Worm (Caenorhabditis elegans): ENCODE results near the gene gln-2.
A peak's percentile ranks its signal among the peaks of the same experiment; 100 is the strongest.

Gene gln-2

DNA sequence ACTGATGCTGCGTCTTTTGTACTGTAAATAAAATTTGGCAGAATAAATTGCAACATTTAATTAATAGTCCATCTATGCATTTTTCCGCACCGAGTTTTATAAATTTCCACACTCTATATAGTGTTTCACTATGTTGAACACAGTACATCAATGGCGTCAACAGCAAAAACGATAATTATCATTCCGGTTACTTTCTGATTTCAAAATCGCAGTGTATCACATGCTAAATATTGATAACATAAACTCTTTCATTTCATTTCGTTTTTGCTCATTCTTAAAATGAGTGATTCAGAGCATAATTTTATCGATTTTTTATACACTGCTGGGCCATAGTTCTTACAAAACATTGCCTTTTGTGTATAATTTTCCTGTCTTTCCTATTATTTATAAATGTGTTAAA, 22.3 kb downstream of the gln-2 start:
- TF ChIP-seq cebp-1 (GFP tag; IDR thresholded peaks at IDR 0.05) (no peak), cebp-1 (tag; optimal IDR thresholded peaks at IDR 0.05) (peak; percentile 50), C17E4.6 (GFP tag; IDR thresholded peaks at IDR 0.05) (no peak), nhr-80 (tag; optimal IDR thresholded peaks at IDR 0.05) (peak; percentile 57), F49E8.2 (tag; optimal IDR thresholded peaks at IDR 0.05; ENCODE audit: insufficient read depth) (no peak)

DNA sequence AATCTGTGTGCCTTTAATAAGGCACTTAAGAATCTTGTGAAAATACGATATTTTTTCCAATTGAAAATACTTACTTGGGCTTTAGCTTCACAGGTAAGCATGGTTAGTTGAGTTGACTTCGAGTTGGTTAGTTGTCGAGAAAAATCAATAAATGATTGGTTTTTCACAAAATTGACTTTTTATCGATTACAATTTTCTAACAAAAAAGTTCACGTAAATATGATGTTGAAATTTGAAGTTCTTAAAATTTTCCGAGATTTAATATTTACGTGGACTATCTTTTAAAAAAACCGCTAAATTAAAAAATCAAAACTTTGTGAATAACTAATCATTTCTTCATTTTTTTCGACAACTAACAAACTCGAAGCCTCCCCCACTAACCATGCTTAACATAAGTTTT, 23.9 kb downstream of the gln-2 start, which contains the start of gene F40F12.3:
Gene F40F12.3 (minus strand): TSS at position 101 of the 400 bp plus-strand sequence.
- no peak for TF ChIP-seq attf-6 (GFP tag; IDR thresholded peaks at IDR 0.05)
- no peak for TF ChIP-seq F52B5.7 (tag; optimal IDR thresholded peaks at IDR 0.05)
- no peak for TF ChIP-seq snpc-1.3 (tag; optimal IDR thresholded peaks at IDR 0.05; ENCODE audit: insufficient read depth)
- no peak for TF ChIP-seq lin-26 (GFP tag; IDR thresholded peaks at IDR 0.05)
- no peak for TF ChIP-seq snpc-4 (GFP tag; optimal IDR thresholded peaks at IDR 0.05)
- no peak for TF ChIP-seq snpc-4 (tag; optimal IDR thresholded peaks at IDR 0.05)
- TF ChIP-seq attf-3 (GFP tag; conservative IDR thresholded peaks at IDR 0.05): no peak
- TF ChIP-seq B0336.3 (GFP tag; IDR thresholded peaks at IDR 0.05): no peak
- no peak for TF ChIP-seq zim-3 (tag; optimal IDR thresholded peaks at IDR 0.05)
- no peak for TF ChIP-seq hrde-1 (tag; optimal IDR thresholded peaks at IDR 0.05; ENCODE audit: borderline replicate concordance)

DNA sequence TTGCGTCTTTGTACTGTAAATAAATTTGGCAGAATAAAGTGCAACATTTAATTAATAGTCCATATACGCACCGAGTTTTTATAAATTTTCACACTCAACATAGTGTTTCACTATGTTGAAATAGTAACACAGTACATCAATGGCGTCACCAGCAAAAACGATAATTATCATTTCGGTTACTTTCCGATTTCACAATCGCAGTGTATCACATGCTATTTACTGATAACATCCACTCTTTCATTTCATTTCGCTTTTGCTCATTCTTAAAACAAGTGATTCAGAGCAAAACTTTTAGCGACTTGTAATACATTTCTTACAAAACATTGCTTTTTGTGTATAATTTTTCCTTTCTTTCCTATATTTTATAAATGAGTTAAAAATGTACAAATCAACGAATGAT, 30.9 kb downstream of the gln-2 start, which contains the start of gene cbp-3:
Gene cbp-3 (plus strand): TSS at position 272 of the 400 bp plus-strand sequence.
- TF ChIP-seq ztf-22 (GFP tag; optimal IDR thresholded peaks at IDR 0.05) (no peak), nhr-80 (tag; optimal IDR thresholded peaks at IDR 0.05) (peak; percentile 69), ZK185.1 (tag; optimal IDR thresholded peaks at IDR 0.05; ENCODE audit: poor library complexity, severe bottlenecking) (no peak), cebp-1 (GFP tag; IDR thresholded peaks at IDR 0.05) (peak; percentile 95), cebp-1 (tag; optimal IDR thresholded peaks at IDR 0.05) (peak; percentile 95), snpc-1.1 (tag; optimal IDR thresholded peaks at IDR 0.05; ENCODE audit: insufficient read depth) (no peak), snpc-1.3 (tag; optimal IDR thresholded peaks at IDR 0.05; ENCODE audit: insufficient read depth) (no peak)

DNA sequence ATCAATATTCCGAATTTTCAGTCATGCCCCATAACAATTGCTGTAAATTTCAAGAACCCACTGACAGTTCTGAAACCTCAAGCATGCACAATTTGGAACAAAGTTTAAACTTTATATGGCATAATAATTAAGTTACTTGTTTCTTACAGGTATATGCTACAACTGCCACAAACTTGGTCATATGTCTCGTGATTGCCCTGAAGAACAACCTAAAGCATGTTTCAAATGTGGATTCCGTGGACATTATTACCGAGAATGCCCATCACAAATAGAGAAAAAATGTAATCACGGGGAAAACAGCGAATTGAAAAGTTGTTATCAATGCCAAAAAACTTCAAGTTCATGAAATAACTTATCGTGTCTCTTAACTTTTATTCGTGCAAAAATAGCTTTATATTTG, 31.6 kb downstream of the gln-2 start:
- TF ChIP-seq ceh-27 (GFP tag; optimal IDR thresholded peaks at IDR 0.05) (no peak), nhr-80 (tag; optimal IDR thresholded peaks at IDR 0.05) (peak; percentile 37)

DNA sequence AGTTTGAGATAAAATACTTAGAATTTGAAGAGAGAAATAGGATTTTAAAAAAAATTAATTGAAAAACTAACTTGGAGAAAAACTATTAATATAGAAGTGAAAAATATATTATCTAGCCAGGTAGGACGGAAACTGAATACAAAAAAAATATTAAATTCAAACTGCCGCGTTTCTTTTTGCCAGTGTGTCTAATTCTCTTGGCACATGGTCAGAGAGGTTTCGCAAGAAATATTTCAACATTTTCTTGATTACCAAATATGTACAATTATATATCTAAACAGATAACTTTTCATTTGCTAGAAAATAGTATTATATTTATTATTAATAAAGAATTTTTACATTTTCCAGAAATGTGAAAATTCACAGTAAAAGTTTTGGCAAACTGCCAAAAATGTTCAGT, 32.1 kb downstream of the gln-2 start:
- TF ChIP-seq sptf-2 (GFP tag; optimal IDR thresholded peaks at IDR 0.05): no peak
- TF ChIP-seq F23B12.7 (tag; optimal IDR thresholded peaks at IDR 0.05; ENCODE audit: insufficient read depth): no peak
- no peak for TF ChIP-seq attf-3 (GFP tag; conservative IDR thresholded peaks at IDR 0.05)
- TF ChIP-seq lin-35 (GFP tag; optimal IDR thresholded peaks at IDR 0.05): peak in 1 of 3 experiments; percentile 43
- no peak for TF ChIP-seq unc-130 (GFP tag; optimal IDR thresholded peaks at IDR 0.05)
- peak; percentile 80; the same call in 1 of the 2 replicates for TF ChIP-seq cebp-1 (GFP tag; IDR thresholded peaks at IDR 0.05)
- peak; percentile 93 for TF ChIP-seq cebp-1 (tag; optimal IDR thresholded peaks at IDR 0.05)
- no peak for TF ChIP-seq rpc-1 (optimal IDR thresholded peaks at IDR 0.05)
- TF ChIP-seq rpc-1 (tag; optimal IDR thresholded peaks at IDR 0.05): no peak
- no peak for TF ChIP-seq F22D6.2 (tag; optimal IDR thresholded peaks at IDR 0.05)

DNA sequence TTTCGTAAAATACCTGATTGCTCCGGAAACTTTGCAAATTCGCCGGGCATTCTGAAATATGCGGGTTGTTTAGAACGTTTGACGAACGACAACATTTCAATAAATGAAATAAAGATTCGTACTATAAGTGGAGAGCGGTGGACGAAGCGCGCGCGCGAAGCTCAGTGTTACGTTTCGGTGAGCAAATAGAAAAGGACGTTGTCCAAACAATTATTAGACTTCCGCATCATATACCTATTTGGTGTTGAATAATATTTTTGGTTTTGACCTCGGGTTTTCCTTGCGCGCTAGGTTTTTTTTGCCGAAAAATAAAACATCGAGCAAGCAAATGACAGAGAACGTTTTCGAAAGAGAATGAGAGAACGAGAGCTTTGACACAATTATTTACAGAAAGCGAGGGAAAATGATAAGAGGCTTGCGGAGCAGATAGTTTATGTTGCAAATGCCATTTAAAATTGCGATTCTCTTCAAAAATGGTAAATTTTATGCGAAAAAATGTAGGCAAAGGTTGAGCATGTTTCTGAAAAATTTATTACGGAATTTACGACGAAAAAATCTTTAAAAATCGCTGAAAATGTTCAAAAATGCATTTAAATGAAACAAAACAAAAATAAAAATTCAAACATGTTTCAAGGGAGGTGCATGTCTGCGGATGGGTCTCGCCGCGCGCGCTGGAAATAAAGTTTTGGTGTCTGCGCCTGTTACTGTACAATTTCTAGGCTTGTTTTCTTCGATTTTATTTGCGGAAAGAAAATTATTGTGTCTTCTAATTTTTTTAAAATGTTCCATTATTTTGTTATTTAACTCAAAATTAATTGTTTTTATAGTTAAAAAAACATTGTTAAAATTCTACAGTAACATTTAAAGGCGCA, 33.8 kb downstream of the gln-2 start, which contains the start of the genes cyld-1 and F40F12.9:
Gene cyld-1 (minus strand): TSS at position 51 of the 872 bp plus-strand sequence.
Gene F40F12.9 (plus strand): TSS at position 721 of the 872 bp plus-strand sequence.
- TF ChIP-seq ceh-58 (GFP tag; IDR thresholded peaks at IDR 0.05): no peak
- no peak for TF ChIP-seq Y53G8AR.9 (GFP tag; conservative IDR thresholded peaks at IDR 0.05)
- TF ChIP-seq nfya-1 (tag; optimal IDR thresholded peaks at IDR 0.05; ENCODE audit: borderline replicate concordance, insufficient read depth): no peak
- TF ChIP-seq Y95B8A.8 (GFP tag; IDR thresholded peaks at IDR 0.05): no peak
- TF ChIP-seq nhr-120 (GFP tag; IDR thresholded peaks at IDR 0.05): no peak
- no peak for TF ChIP-seq egl-44 (GFP tag; IDR thresholded peaks at IDR 0.05)
- TF ChIP-seq madf-8 (GFP tag; conservative IDR thresholded peaks at IDR 0.05): peak; percentile 55
- TF ChIP-seq snpc-1.1 (tag; optimal IDR thresholded peaks at IDR 0.05; ENCODE audit: insufficient read depth): peak; percentile 5
- TF ChIP-seq B0019.2 (GFP tag; conservative IDR thresholded peaks at IDR 0.05): no peak
- no peak for TF ChIP-seq hsf-1 (GFP tag; IDR thresholded peaks at IDR 0.05)
- no peak for TF ChIP-seq ccch-3 (GFP tag; optimal IDR thresholded peaks at IDR 0.05)
- TF ChIP-seq pha-4 (tag; optimal IDR thresholded peaks at IDR 0.05): no peak
